Fruit fly (Drosophila melanogaster): ENCODE data around the gene CG14322.

DNA sequence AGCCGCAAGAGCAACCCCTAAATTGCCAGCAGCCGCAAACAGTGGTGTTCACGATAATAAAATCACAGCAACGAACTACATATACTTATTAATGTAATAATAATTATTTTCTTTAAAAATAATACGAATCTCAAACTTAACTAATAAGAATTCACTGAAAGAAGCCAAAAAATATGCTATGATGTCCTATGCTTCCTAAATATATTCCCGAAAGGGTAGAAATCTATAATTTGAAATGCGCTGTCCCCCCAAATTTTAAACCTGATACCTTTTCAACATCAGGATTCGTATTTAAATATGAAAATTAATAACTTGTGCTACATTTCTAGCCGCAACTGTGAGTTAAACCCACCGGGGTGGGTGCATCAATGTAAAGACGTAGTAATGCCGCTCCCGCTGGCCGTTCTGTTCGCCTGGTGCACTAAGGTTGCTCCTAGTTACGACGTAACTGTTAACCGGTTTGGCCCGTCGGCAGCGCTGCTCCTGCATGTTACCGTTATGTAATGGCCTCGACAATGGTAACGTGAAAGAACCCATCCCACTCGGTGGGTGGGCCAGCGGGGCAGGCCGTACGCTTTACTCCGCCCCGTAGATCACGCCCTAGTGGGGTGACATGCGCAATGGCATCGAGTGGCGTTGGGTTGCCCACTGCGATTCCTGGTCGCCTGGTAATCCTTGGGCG, 43.1 kb upstream of the CG14322 start:
- no peak for TF ChIP-seq Hnf4 (GFP tag; optimal IDR thresholded peaks at IDR 0.05)
- TF ChIP-seq CrebA (GFP tag; optimal IDR thresholded peaks at IDR 0.05; ENCODE audit: borderline replicate concordance) = no peak
- TF ChIP-seq Hr83 (GFP tag; optimal IDR thresholded peaks at IDR 0.05; ENCODE audit: poor library complexity, severe bottlenecking) = no peak
- no peak for TF ChIP-seq fru (GFP tag; optimal IDR thresholded peaks at IDR 0.05)
- no peak for TF ChIP-seq lola (GFP tag; optimal IDR thresholded peaks at IDR 0.05)
- TF ChIP-seq tai (GFP tag; optimal IDR thresholded peaks at IDR 0.05) = no peak
- no peak for TF ChIP-seq dsf (GFP tag; optimal IDR thresholded peaks at IDR 0.05; ENCODE audit: borderline replicate concordance)
- TF ChIP-seq pan (optimal IDR thresholded peaks at IDR 0.05) = no peak
- peak; percentile 33 for TF ChIP-seq h (GFP tag; optimal IDR thresholded peaks at IDR 0.05)
- peak; percentile 33 for TF ChIP-seq rgr (GFP tag; optimal IDR thresholded peaks at IDR 0.05)
- TF ChIP-seq psq (GFP tag; optimal IDR thresholded peaks at IDR 0.05) = peak; percentile 57
- no peak for TF ChIP-seq dl (GFP tag; optimal IDR thresholded peaks at IDR 0.05; ENCODE audit: insufficient read depth in 1 of 2, partially characterized antibody in 2 of 2)
- peak; percentile 26 for TF ChIP-seq CG9705 (GFP tag; optimal IDR thresholded peaks at IDR 0.05)
